Fruit fly (Drosophila melanogaster) whole organism: ENCODE data around the gene hid.

Experiments
- CG8478 ChIP-seq: fragments of >200 bp; optimal IDR thresholded peaks from 2 replicates; lab custom pipeline; 2018; ENCODE audit warnings: inconsistent platforms
- Dll ChIP-seq: fragments of >200 bp; optimal IDR thresholded peaks from 2 replicates; lab custom pipeline; 2017
- EcR ChIP-seq, 2 experiments: fragments of >200 bp; optimal IDR thresholded peaks; 2 replicates each; lab custom pipeline; 2017; ENCODE audit warnings: missing biosample characterization in 2 of 2, missing genetic modification characterization in 2 of 2, missing genetic modification reagents in 2 of 2
- pan ChIP-seq: fragments of >200 bp; optimal IDR thresholded peaks from 2 replicates; lab custom pipeline; 2017
- psq ChIP-seq: fragments of >200 bp; optimal IDR thresholded peaks from 2 replicates; lab custom pipeline; 2017
- usp ChIP-seq: fragments of >200 bp; optimal IDR thresholded peaks from 2 replicates; lab custom pipeline; 2017; ENCODE audit warnings: missing biosample characterization, missing genetic modification characterization, mixed read lengths

The hid gene

DNA sequence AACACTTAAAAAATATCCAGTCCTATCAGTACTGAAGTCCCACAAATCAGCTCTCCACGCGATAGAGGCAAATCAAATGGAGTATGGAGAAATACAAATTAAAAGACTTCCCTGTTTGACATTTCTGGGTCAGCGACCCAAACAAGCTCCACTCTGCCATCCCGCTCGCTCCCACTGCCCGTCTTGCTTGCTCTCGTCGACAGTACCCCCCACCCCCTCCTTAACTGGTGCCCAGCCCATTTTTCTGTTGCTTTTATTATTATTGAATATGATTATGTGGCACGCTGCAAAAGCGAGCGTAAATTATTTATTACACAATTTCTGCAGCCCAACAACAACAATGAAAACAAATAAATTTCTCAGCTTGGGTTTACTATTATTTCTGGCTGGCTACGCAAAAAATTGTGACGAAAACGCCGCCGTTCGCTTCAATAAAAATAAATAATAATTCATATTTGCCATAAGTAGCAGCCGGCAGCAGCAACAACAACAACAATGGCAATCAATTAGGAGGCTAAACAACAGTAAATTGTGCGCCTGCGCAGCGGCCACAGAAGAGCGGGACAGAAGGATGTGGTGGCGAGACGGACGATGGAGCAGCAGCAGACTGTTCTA, 3.1 kb upstream of the hid start:
- no peak for TF ChIP-seq CG8478

DNA sequence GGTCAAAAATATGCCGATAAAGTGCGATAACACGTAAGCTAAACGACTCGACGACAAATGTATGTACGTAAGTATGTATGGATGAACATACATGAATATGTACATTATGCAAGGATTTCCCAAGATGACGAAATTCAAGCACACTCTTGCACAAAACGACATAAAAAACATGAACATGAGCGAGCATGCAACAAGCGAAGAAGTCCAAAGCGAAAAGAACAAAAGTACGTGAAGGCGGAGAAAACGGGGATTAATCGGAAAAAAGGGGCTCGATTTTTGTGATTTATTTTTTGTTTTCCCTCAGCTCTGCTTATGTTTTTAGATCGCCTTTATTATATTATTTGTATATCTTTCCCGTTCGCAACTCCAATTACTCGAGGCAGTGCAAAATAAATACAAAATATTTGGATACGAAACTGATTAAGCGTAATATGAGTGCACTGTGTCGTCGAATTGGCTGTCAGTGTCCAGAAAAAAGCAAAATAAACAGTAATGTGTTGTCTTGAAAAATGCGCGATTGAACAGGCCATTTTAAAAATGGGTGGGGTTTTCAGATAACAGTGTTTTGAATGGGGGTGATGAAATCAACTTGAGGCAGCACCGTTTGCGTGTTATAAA, 2.1 kb upstream of the hid start:
- no peak for TF ChIP-seq psq (lab: Kevin White, UChicago)
- TF ChIP-seq EcR (GFP tag; optimal IDR thresholded peaks at IDR 0.05; lab: Kevin White, UChicago): no peak
- TF ChIP-seq Dll (lab: Kevin White, UChicago): no peak
- TF ChIP-seq usp (GFP tag; lab: Kevin White, UChicago): no peak
- no peak for TF ChIP-seq CG8478
- TF ChIP-seq pan (lab: Kevin White, UChicago): no peak

DNA sequence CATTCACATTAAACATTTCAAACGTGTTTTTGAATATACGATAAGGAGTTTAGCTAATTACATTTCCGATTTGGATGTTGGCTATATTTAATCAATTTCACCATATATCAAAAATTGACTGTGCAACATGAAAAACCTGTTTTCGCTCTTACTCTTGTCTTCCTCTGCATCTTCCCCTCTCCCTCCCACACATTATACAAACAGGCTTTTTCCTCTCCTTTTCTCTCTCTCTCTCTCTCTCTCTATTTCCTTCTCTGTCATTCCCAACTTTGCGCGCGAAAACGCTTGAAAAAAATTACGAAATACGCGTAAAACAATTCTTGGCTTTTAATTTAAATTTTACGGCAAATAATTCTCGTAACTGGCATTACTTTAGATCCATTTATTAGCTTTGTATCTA, 1.3 kb upstream of the hid start:
- TF ChIP-seq pan (lab: Kevin White, UChicago): no peak
- TF ChIP-seq psq (lab: Kevin White, UChicago): no peak
- TF ChIP-seq EcR (GFP tag; optimal IDR thresholded peaks at IDR 0.05; lab: Kevin White, UChicago): no peak
- no peak for TF ChIP-seq Dll (lab: Kevin White, UChicago)
- TF ChIP-seq usp (GFP tag; lab: Kevin White, UChicago): no peak
- no peak for TF ChIP-seq CG8478

DNA sequence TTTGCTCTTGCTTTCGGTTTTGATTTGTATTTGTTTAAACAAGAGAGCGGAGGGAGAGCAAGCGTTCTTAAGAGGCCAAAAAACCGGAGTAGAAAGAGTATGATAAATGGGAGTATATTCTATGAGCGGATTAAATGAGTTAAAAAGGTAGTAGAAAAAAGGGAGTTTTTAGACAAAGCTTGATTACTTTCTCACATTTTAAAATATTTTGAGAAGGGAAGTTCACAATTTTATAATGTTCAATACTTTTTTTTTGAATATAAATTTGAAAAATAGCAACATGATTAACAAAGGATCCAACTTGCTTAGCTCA, 828 bp upstream of the hid start:
- TF ChIP-seq psq (lab: Kevin White, UChicago): no peak

DNA sequence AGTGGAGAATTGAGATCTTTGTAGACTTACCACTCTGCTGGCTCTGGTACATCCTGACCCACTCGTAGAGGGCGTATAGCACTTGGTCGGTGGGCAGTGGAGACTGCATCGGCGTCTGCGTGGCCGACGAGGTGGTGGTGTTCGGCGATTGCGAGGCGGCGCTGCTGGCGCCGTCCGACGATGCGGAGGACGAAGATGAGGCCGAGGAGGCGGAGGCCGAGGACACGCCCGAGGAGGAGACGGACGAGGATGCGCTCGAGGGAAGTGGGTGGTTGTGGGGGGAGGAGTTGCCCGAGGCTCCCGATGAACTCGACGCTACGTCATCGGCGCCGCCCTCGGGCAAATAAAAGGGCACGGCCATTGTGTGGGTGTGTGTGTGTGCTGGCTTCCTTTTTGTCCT, 679 bp downstream of the hid start:
- TF ChIP-seq usp (GFP tag; lab: Kevin White, UChicago): no peak
- no peak for TF ChIP-seq Dll (lab: Kevin White, UChicago)
- TF ChIP-seq EcR (GFP tag; optimal IDR thresholded peaks at IDR 0.05; lab: Kevin White, UChicago): no peak
- no peak for TF ChIP-seq psq (lab: Kevin White, UChicago)
- TF ChIP-seq CG8478: no peak
- no peak for TF ChIP-seq pan (lab: Kevin White, UChicago)

DNA sequence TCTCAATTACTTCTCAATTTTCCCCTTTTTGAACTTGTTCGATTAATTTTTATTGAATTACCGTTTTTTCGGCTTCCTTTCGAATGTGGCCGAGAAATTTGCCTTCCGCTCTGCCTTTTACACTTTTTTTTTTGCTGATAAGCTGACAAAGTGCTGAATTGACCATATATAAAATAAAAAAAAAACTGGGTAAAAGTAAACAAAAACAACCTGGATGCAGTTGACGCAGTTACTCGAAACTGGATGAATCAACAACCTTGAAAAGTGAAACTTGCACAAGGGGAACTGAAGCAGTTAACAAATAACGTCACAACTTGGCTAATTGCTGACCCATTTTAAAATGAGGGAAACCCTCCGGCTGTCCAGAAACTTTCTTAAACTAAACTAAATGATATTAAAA, 1.5 kb downstream of the hid start:
- no peak for TF ChIP-seq usp (GFP tag; lab: Kevin White, UChicago)
- no peak for TF ChIP-seq CG8478
- TF ChIP-seq pan (lab: Kevin White, UChicago): no peak
- no peak for TF ChIP-seq Dll (lab: Kevin White, UChicago)
- no peak for TF ChIP-seq psq (lab: Kevin White, UChicago)
- no peak for TF ChIP-seq EcR (GFP tag; optimal IDR thresholded peaks at IDR 0.05; lab: Kevin White, UChicago)

DNA sequence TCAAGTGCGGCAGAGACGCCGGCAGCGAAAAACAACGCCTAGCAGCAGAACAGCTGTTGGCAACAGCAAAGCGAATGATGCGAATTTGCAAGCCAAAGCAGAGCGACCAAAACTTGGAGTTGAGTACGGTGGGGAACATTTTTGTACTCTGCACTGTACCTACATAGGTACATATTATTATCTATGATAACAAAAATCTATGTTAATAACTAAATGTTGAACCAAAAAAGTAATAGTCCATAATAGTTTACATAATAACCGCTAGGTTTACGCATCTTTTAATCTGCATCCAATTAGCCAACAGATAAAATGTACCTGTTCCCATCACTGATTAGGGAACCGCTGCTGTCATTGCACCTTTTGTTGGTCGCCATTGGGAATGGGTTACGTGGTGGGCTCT, 3.5 kb downstream of the hid start:
- TF ChIP-seq CG8478 (no peak), EcR (GFP tag; optimal IDR thresholded peaks at IDR 0.05; lab: Kevin White, UChicago) (no peak), Dll (lab: Kevin White, UChicago) (no peak), psq (lab: Kevin White, UChicago) (no peak), usp (GFP tag; lab: Kevin White, UChicago) (no peak), pan (lab: Kevin White, UChicago) (no peak)

DNA sequence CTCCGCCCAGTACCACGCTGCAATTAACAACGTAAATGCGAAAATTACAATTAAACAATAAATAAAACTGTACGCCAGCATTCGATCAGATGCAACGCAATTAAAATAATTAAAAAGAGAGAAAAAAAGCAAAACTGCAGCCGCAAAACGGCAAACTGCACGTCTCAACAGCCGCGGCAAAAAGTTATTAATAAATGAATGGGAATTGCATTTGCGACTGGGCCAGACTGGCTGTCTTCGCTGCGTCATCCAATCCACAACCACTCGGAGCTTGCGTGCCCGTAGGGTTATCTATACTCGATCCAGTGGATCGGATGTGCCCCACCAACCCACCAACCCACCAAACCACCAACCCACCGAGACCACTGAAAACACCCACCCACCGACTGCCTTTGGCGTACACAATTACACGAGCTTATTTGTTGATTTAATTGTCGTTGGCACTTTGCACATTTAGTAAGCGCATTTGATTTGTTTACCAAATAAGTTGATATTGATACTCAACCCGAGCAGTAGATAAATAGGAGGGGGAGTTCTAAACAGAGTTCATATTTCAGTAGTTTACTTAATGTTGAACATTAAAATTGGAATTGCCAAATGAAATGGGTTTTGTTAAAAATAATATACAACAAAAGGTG, 5.8 kb downstream of the hid start:
- TF ChIP-seq Dll (lab: Kevin White, UChicago) (no peak), EcR (GFP tag; optimal IDR thresholded peaks at IDR 0.05; lab: Kevin White, UChicago) (no peak), pan (lab: Kevin White, UChicago) (no peak), psq (lab: Kevin White, UChicago) (no peak), usp (GFP tag; lab: Kevin White, UChicago) (no peak), CG8478 (no peak)

DNA sequence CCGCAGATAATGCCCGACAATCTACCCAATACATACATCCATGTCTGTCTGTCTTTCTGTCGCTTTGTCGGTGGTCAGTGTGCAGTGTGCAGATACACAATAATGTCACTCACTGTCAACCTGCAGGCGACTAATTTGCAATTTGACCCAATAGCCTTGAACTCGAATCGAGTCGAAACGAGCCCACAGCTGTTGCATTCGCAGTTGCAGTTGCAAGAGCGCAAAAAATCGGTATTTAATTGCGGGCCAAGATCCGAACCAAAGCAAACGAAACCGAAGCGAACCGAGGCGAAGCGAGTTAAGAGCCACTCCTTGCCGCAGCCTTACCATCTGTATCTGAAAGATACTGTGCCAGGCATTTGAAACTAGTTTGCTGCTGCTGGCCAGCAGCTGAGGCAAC, 10.6 kb downstream of the hid start:
- TF ChIP-seq psq (lab: Kevin White, UChicago) (no peak), Dll (lab: Kevin White, UChicago) (no peak), CG8478 (no peak), usp (GFP tag; lab: Kevin White, UChicago) (no peak), pan (lab: Kevin White, UChicago) (no peak), EcR (GFP tag; optimal IDR thresholded peaks at IDR 0.05; lab: Kevin White, UChicago) (no peak)

DNA sequence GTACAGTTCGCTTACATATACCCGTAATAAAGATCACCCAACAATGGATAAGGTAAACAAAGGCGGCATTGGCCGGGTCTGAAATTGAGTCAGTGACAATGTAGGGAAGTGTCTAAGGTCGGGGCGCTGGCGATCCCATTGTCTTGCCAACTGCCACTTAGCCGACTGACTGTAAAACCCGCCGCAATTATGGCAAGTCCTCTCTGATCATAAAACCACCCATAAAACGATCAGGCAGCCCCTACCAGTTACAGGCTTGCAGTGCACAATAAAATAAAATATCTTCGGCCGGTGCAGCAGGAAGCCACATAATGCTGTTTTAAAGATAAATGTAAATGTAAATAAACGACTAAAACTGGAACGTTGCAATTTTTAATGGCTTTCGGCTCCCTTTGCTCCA, 11.8 kb downstream of the hid start:
- TF ChIP-seq pan (lab: Kevin White, UChicago) (no peak), CG8478 (no peak), Dll (lab: Kevin White, UChicago) (no peak), psq (lab: Kevin White, UChicago) (no peak), EcR (GFP tag; optimal IDR thresholded peaks at IDR 0.05; lab: Kevin White, UChicago) (no peak), usp (GFP tag; lab: Kevin White, UChicago) (no peak)

DNA sequence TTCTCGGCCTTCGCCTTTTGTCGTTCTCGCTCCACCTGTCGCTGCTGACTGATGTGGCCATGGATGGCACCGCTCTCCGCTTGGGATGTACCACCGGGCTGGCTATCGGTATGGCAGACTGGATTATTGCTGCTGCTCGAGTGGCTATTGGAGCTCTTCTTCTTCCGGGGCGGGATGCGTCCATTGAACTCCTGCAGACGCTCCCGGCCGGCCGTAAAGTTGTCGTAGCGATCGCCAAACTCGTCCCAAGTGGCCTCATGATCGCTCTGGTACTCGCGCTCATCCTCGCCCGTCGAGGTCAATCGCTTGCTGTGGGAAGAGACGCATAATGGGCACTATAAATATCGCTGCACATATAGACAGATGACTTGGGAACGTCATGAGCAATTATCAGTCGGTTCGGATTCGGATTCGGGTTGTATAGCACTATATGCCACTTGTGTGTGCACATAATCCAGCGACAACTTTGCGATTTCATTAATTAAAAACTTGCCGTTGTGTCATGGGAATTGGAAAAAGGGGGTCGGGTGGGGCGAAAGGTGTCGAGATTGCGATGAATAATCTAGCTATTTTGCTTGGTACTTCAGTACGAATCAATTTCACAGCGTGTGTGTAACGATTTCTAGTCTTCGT, 13.3 kb downstream of the hid start:
- TF ChIP-seq EcR (GFP tag; optimal IDR thresholded peaks at IDR 0.05; lab: Kevin White, UChicago) (peak in 1 of 2 experiments; percentile 69), usp (GFP tag; lab: Kevin White, UChicago) (no peak)

DNA sequence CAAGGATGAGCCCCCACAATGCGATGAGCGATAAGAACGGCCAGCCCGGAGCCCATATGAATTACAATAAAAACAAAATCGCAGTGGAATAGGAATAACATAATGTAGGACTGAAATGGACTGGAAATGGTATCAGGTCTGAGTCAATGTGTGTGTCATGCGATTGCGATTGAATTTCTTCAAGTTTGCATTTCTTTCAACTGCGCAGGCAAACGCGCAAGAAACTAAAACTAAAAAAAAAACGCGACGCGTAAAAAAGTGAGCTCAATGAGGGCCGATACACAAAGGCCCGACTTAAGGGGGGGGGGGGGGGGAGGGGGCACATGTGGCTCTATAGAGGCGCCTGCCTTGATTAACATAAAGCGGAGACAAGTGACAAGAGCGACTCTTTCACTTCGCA, 14.3 kb downstream of the hid start:
- TF ChIP-seq EcR (GFP tag; optimal IDR thresholded peaks at IDR 0.05; lab: Kevin White, UChicago) (no peak), usp (GFP tag; lab: Kevin White, UChicago) (no peak), CG8478 (no peak), Dll (lab: Kevin White, UChicago) (no peak), pan (lab: Kevin White, UChicago) (no peak), psq (lab: Kevin White, UChicago) (no peak)
